Fruit fly (Drosophila melanogaster) whole organism, embryonic: ENCODE measurements around the gene put.

Experiments used
- Bdp1 ChIP-seq: fragments of 200-800 bp; sonication (Bioruptor generic); optimal IDR thresholded peaks from 3 replicates; lab custom pipeline; 2016; ENCODE audit warnings: missing biosample characterization, missing genetic modification characterization
- CG10267 ChIP-seq: fragments of 200-800 bp; sonication (Bioruptor generic); optimal IDR thresholded peaks from 2 replicates; lab custom pipeline; 2018; ENCODE audit warnings: missing biosample characterization, mild to moderate bottlenecking, missing genetic modification characterization, moderate library complexity
- CG10654 ChIP-seq: fragments of 200-800 bp; sonication (Bioruptor generic); optimal IDR thresholded peaks from 2 replicates; lab custom pipeline; 2016; ENCODE audit warnings: missing biosample characterization, missing genetic modification characterization
- CG11456 ChIP-seq: fragments of 200-800 bp; sonication (Bioruptor generic); IDR thresholded peaks from 3 replicates; pipeline ENCODE4 v1.3.6; 2022; ENCODE audit warnings: missing biosample characterization, missing genetic modification characterization
- CG11504 ChIP-seq: fragments of 200-800 bp; sonication (Bioruptor generic); optimal IDR thresholded peaks from 3 replicates; lab custom pipeline; 2019; ENCODE audit warnings: missing biosample characterization, mild to moderate bottlenecking, missing genetic modification characterization, moderate library complexity
- CG12071 ChIP-seq: fragments of 200-800 bp; sonication (Bioruptor generic); optimal IDR thresholded peaks from 3 replicates; lab custom pipeline; 2018; ENCODE audit warnings: missing biosample characterization, mild to moderate bottlenecking, missing genetic modification characterization
- CG13287 ChIP-seq: fragments of 200-800 bp; sonication (Bioruptor generic); IDR thresholded peaks from 2 replicates; pipeline ENCODE4 v1.3.6; 2022; ENCODE audit warnings: missing biosample characterization, missing genetic modification characterization; ENCODE audit not compliant: partially characterized antibody
- CG14860 ChIP-seq: fragments of 200-800 bp; sonication (Bioruptor generic); IDR thresholded peaks from 3 replicates; pipeline ENCODE4 v1.3.6; 2022; ENCODE audit warnings: missing biosample characterization, missing genetic modification characterization; ENCODE audit not compliant: partially characterized antibody
- CG17385 ChIP-seq: fragments of 200-800 bp; sonication (Bioruptor generic); optimal IDR thresholded peaks from 3 replicates; lab custom pipeline; 2018; ENCODE audit warnings: missing biosample characterization, mild to moderate bottlenecking, missing genetic modification characterization
- CG2712 ChIP-seq: fragments of 200-800 bp; optimal IDR thresholded peaks from 3 replicates; lab custom pipeline; 2019; ENCODE audit warnings: missing biosample characterization, mild to moderate bottlenecking, missing genetic modification characterization, moderate library complexity
- CG2875 ChIP-seq: fragments of 200-800 bp; sonication (Bioruptor generic); optimal IDR thresholded peaks from 2 replicates; lab custom pipeline; 2017; ENCODE audit warnings: missing biosample characterization, mild to moderate bottlenecking, missing genetic modification characterization, missing genetic modification reagents
- CG3065 ChIP-seq: fragments of 200-800 bp; sonication (Bioruptor generic); optimal IDR thresholded peaks from 2 replicates; lab custom pipeline; 2016; ENCODE audit warnings: missing biosample characterization, missing genetic modification characterization
- CG3163 ChIP-seq: fragments of 200-800 bp; sonication (Bioruptor generic); optimal IDR thresholded peaks from 3 replicates; lab custom pipeline; 2016; ENCODE audit warnings: missing biosample characterization, missing genetic modification characterization
- CG6854 ChIP-seq: fragments of 200-800 bp; sonication (Bioruptor generic); optimal IDR thresholded peaks from 3 replicates; lab custom pipeline; 2017; ENCODE audit warnings: missing biosample characterization, mild to moderate bottlenecking, missing genetic modification characterization
- CG8281 ChIP-seq: fragments of 200-800 bp; sonication (Bioruptor generic); optimal IDR thresholded peaks from 2 replicates; lab custom pipeline; 2018; ENCODE audit warnings: missing biosample characterization, mild to moderate bottlenecking, missing genetic modification characterization, moderate library complexity
- CG8290 ChIP-seq, 3 experiments: fragments of 200-800 bp; sonication (Bioruptor generic); optimal IDR thresholded peaks; 2 replicates each; lab custom pipeline; 2016 to 2019; ENCODE audit warnings: missing biosample characterization in 3 of 3, missing genetic modification characterization in 3 of 3, mild to moderate bottlenecking in 2 of 3, moderate library complexity in 1 of 3
- CG8924 ChIP-seq: fragments of 200-800 bp; optimal IDR thresholded peaks from 3 replicates; lab custom pipeline; 2019; ENCODE audit warnings: missing biosample characterization, mild to moderate bottlenecking, missing genetic modification characterization, moderate library complexity
- D ChIP-seq, 2 experiments: fragments of 200-800 bp in 1 of 2; fragments of >200 bp in 1 of 2; sonication (Bioruptor generic) in 1 of 2; optimal IDR thresholded peaks; 2 replicates in 1 of 2; 3 replicates in 1 of 2; lab custom pipeline; 2017; ENCODE audit warnings: mild to moderate bottlenecking in 1 of 2, missing biosample characterization in 1 of 2, missing genetic modification characterization in 1 of 2, missing genetic modification reagents in 1 of 2
- Deaf1 ChIP-seq: fragments of 200-800 bp; optimal IDR thresholded peaks from 3 replicates; lab custom pipeline; 2019; ENCODE audit warnings: missing biosample characterization, mild to moderate bottlenecking, missing genetic modification characterization, moderate library complexity
- Doc3 ChIP-seq: fragments of 200-800 bp; sonication (Bioruptor generic); IDR thresholded peaks from 3 replicates; pipeline ENCODE4 v1.3.6; 2022; ENCODE audit warnings: missing biosample characterization, missing genetic modification characterization; ENCODE audit not compliant: partially characterized antibody
- GATAe ChIP-seq: fragments of 200-800 bp; sonication (Bioruptor generic); conservative IDR thresholded peaks from 2 replicates; pipeline ENCODE4 v1.3.6; 2022; ENCODE audit warnings: missing biosample characterization, missing genetic modification characterization
- Med ChIP-seq: fragments of 200-800 bp; sonication (Bioruptor generic); peaks from one replicate; lab custom pipeline; 2016; ENCODE audit warnings: missing biosample characterization, missing genetic modification characterization, mild to moderate bottlenecking, inconsistent platforms, moderate library complexity
- Meics ChIP-seq: fragments of 200-800 bp; sonication (Bioruptor generic); optimal IDR thresholded peaks from 2 replicates; lab custom pipeline; 2017; ENCODE audit warnings: missing biosample characterization, mild to moderate bottlenecking, missing genetic modification characterization
- NK7.1 ChIP-seq: fragments of 200-800 bp; sonication (Bioruptor generic); optimal IDR thresholded peaks from 3 replicates; lab custom pipeline; 2016; ENCODE audit warnings: missing biosample characterization, missing genetic modification characterization
- Ravus ChIP-seq: fragments of 200-800 bp; sonication (Bioruptor generic); IDR thresholded peaks from 2 replicates; pipeline ENCODE4 v1.3.6; 2022; ENCODE audit warnings: missing biosample characterization, missing genetic modification characterization
- TFAM ChIP-seq: fragments of 200-800 bp; sonication (Bioruptor generic); optimal IDR thresholded peaks from 2 replicates; lab custom pipeline; 2017; ENCODE audit warnings: missing biosample characterization, missing genetic modification characterization, inconsistent platforms
- Tbp ChIP-seq: fragments of >200 bp; optimal IDR thresholded peaks from 2 replicates; lab custom pipeline; 2018; ENCODE audit warnings: missing biosample characterization, missing genetic modification characterization
- Trl ChIP-seq, 3 experiments: fragments of >200 bp in 2 of 3; fragments of 200-800 bp in 1 of 3; sonication (Bioruptor generic) in 1 of 3; optimal IDR thresholded peaks; 2 replicates in 1 of 3; 3 replicates in 2 of 3; lab custom pipeline; 2016 to 2017; ENCODE audit warnings: missing biosample characterization in 1 of 3, missing genetic modification characterization in 1 of 3
- abd-A ChIP-seq: fragments of 200-800 bp; sonication (Bioruptor generic); optimal IDR thresholded peaks from 3 replicates; lab custom pipeline; 2019; ENCODE audit warnings: missing biosample characterization, mild to moderate bottlenecking, missing genetic modification characterization, moderate library complexity
- bbx ChIP-seq: fragments of 200-800 bp; sonication (Bioruptor generic); IDR thresholded peaks from 2 replicates; pipeline ENCODE4 v1.3.6; 2022; ENCODE audit warnings: missing biosample characterization, missing genetic modification characterization; ENCODE audit not compliant: partially characterized antibody
- bowl ChIP-seq: fragments of 200-800 bp; sonication (Bioruptor generic); IDR thresholded peaks from 2 replicates; pipeline ENCODE4 v1.3.6; 2022; ENCODE audit warnings: missing biosample characterization, missing genetic modification characterization
- crol ChIP-seq: fragments of 200-800 bp; sonication (Bioruptor generic); IDR thresholded peaks from 2 replicates; pipeline ENCODE4 v1.3.6; 2022; ENCODE audit warnings: missing biosample characterization, missing genetic modification characterization
- fd64A ChIP-seq: fragments of 200-800 bp; sonication (Bioruptor generic); optimal IDR thresholded peaks from 3 replicates; lab custom pipeline; 2018; ENCODE audit warnings: missing biosample characterization, mild to moderate bottlenecking, missing genetic modification characterization
- ftz-f1 ChIP-seq: fragments of 200-800 bp; sonication (Bioruptor generic); optimal IDR thresholded peaks from 2 replicates; lab custom pipeline; 2016; ENCODE audit warnings: missing biosample characterization, missing genetic modification characterization
- gcm2 ChIP-seq: fragments of 200-800 bp; sonication (Bioruptor generic); optimal IDR thresholded peaks from 2 replicates; lab custom pipeline; 2016; ENCODE audit warnings: missing biosample characterization, missing genetic modification characterization
- inv ChIP-seq: fragments of 200-800 bp; sonication (Bioruptor generic); IDR thresholded peaks from 2 replicates; pipeline ENCODE4 v1.3.6; 2022; ENCODE audit warnings: missing biosample characterization, missing genetic modification characterization; ENCODE audit not compliant: partially characterized antibody
- kah ChIP-seq: fragments of 200-800 bp; sonication (Bioruptor generic); optimal IDR thresholded peaks from 2 replicates; lab custom pipeline; 2018; ENCODE audit warnings: missing biosample characterization, mild to moderate bottlenecking, missing genetic modification characterization
- maf-S ChIP-seq: fragments of 200-800 bp; sonication (Bioruptor generic); optimal IDR thresholded peaks from 2 replicates; lab custom pipeline; 2016; ENCODE audit warnings: missing biosample characterization, missing genetic modification characterization
- mld ChIP-seq: fragments of 200-800 bp; sonication (Bioruptor generic); IDR thresholded peaks from 3 replicates; pipeline ENCODE4 v1.3.6; 2022; ENCODE audit warnings: missing biosample characterization, missing genetic modification characterization; ENCODE audit not compliant: partially characterized antibody
- pfk ChIP-seq: fragments of 200-800 bp; sonication (Bioruptor generic); optimal IDR thresholded peaks from 2 replicates; lab custom pipeline; 2018; ENCODE audit warnings: missing biosample characterization, mild to moderate bottlenecking, missing genetic modification characterization, moderate library complexity
- phol ChIP-seq: fragments of 200-800 bp; sonication (Bioruptor generic); optimal IDR thresholded peaks from 3 replicates; lab custom pipeline; 2018; ENCODE audit warnings: missing biosample characterization, mild to moderate bottlenecking, missing genetic modification characterization, moderate library complexity
- sens ChIP-seq: fragments of 200-800 bp; sonication (Bioruptor generic); peaks from one replicate; lab custom pipeline; 2016; ENCODE audit warnings: missing biosample characterization, missing genetic modification characterization
- sim ChIP-seq: fragments of 200-800 bp; sonication (Bioruptor generic); IDR thresholded peaks from 2 replicates; pipeline ENCODE4 v1.3.6; 2022; ENCODE audit warnings: missing biosample characterization, missing genetic modification characterization
- so ChIP-seq: fragments of 200-800 bp; sonication (Bioruptor generic); IDR thresholded peaks from 3 replicates; pipeline ENCODE4 v1.3.6; 2022; ENCODE audit warnings: missing biosample characterization, missing genetic modification characterization
- stc ChIP-seq: fragments of 200-800 bp; sonication (Bioruptor generic); IDR thresholded peaks from 2 replicates; pipeline ENCODE4 v1.3.6; 2022; ENCODE audit warnings: missing biosample characterization, missing genetic modification characterization
- tio ChIP-seq: fragments of 200-800 bp; sonication (Bioruptor generic); optimal IDR thresholded peaks from 2 replicates; lab custom pipeline; 2017; ENCODE audit warnings: missing biosample characterization, missing genetic modification characterization, inconsistent platforms
- zfh1 ChIP-seq: fragments of 200-800 bp; sonication (Bioruptor generic); IDR thresholded peaks from 3 replicates; pipeline ENCODE4 v1.3.6; 2022; ENCODE audit warnings: missing biosample characterization, missing genetic modification characterization

The put gene

dm6 chr3R:14576692-14577646 lies 48.5 kb downstream of the put start, which contains the start of gene stumps (continued):
- no peak for TF ChIP-seq maf-S (GFP tag; lab: Kevin White, UChicago)
- peak; percentile 0 for TF ChIP-seq CG8290 (GFP tag; optimal IDR thresholded peaks at IDR 0.05; lab: Kevin White, UChicago)
- TF ChIP-seq CG8290 (tag; optimal IDR thresholded peaks at IDR 0.05; lab: Kevin White, UChicago), result no peak
- TF ChIP-seq abd-A (tag; lab: Kevin White, UChicago), result peak; percentile 86
- no peak for TF ChIP-seq D (optimal IDR thresholded peaks at IDR 0.05; lab: Kevin White, UChicago)
- TF ChIP-seq D (GFP tag; optimal IDR thresholded peaks at IDR 0.05; lab: Kevin White, UChicago), result no peak
- no peak for TF ChIP-seq CG10654 (GFP tag; lab: Kevin White, UChicago)
- TF ChIP-seq ftz-f1 (GFP tag; lab: Kevin White, UChicago), result no peak
- TF ChIP-seq CG13287, result peak; percentile 9; the same call in 1 of the 2 replicates
- TF ChIP-seq bowl (GFP tag; lab: Robert Waterston, UW), result no peak
- no peak for TF ChIP-seq stc (GFP tag; lab: Robert Waterston, UW)
- no peak for TF ChIP-seq Tbp (GFP tag; lab: Kevin White, UChicago)
- TF ChIP-seq CG8924, result no peak
- no peak for TF ChIP-seq Ravus (GFP tag; lab: Robert Waterston, UW)
- TF ChIP-seq kah, result no peak
- peak; percentile 73 for TF ChIP-seq Med
- peak; percentile 0 for TF ChIP-seq fd64A
- TF ChIP-seq NK7.1 (GFP tag; lab: Kevin White, UChicago), result no peak
- TF ChIP-seq CG6854 (GFP tag; lab: Kevin White, UChicago), result no peak
- no peak for TF ChIP-seq Doc3 (GFP tag; lab: Robert Waterston, UW)
- TF ChIP-seq mld, result no peak
- no peak for TF ChIP-seq CG2875 (GFP tag; lab: Kevin White, UChicago)
- no peak for TF ChIP-seq zfh1 (GFP tag; lab: Robert Waterston, UW)
- TF ChIP-seq TFAM (GFP tag; lab: Kevin White, UChicago), result no peak
- TF ChIP-seq CG11504 (tag; lab: Kevin White, UChicago), result no peak
- TF ChIP-seq CG8281 (tag; lab: Kevin White, UChicago), result no peak
- TF ChIP-seq sens (GFP tag; lab: Kevin White, UChicago), result peak; percentile 46
- TF ChIP-seq CG10267, result no peak
- TF ChIP-seq pfk (GFP tag; lab: Kevin White, UChicago), result no peak
- no peak for TF ChIP-seq CG12071 (GFP tag; lab: Kevin White, UChicago)
- TF ChIP-seq tio, result no peak
- TF ChIP-seq sim, result no peak
- no peak for TF ChIP-seq GATAe
- TF ChIP-seq Deaf1 (tag; lab: Kevin White, UChicago), result peak; percentile 84
- TF ChIP-seq CG2712 (tag; lab: Kevin White, UChicago), result no peak
- TF ChIP-seq Trl (optimal IDR thresholded peaks at IDR 0.05; lab: Kevin White, UChicago), result peak; percentile 61
- TF ChIP-seq Trl (GFP tag; optimal IDR thresholded peaks at IDR 0.05; lab: Kevin White, UChicago), result no peak
- TF ChIP-seq inv, result no peak
- no peak for TF ChIP-seq gcm2 (GFP tag; lab: Kevin White, UChicago)
- TF ChIP-seq CG11456 (GFP tag; lab: Robert Waterston, UW), result no peak
- peak; percentile 72; the same call in 2 of the 3 replicates for TF ChIP-seq so (GFP tag; lab: Robert Waterston, UW)
- TF ChIP-seq bbx, result 0 out of 2 replicates have a peak, but pooled peaks have one; percentile 7
- peak; percentile 84 for TF ChIP-seq crol
- no peak for TF ChIP-seq Meics
- no peak for TF ChIP-seq Bdp1 (GFP tag; lab: Kevin White, UChicago)
- TF ChIP-seq phol (tag; lab: Kevin White, UChicago), result no peak
- TF ChIP-seq CG14860 (GFP tag; lab: Robert Waterston, UW), result no peak
- no peak for TF ChIP-seq CG17385 (GFP tag; lab: Kevin White, UChicago)
- TF ChIP-seq CG3163, result peak; percentile 94
- TF ChIP-seq CG3065, result no peak
